Fruit fly (Drosophila melanogaster) whole organism, embryonic: Measurements from ENCODE around the gene CG34454.

Source experiments
- Adf1 ChIP-seq: fragments of 200-800 bp; sonication (Bioruptor generic); IDR thresholded peaks from 2 replicates; pipeline ENCODE4 v1.3.6; 2022; ENCODE audit warnings: missing biosample characterization, missing genetic modification characterization
- Blimp-1 ChIP-seq: fragments of 200-800 bp; sonication (Bioruptor generic); optimal IDR thresholded peaks from 3 replicates; lab custom pipeline; 2018; ENCODE audit warnings: missing biosample characterization, missing genetic modification characterization, mild to moderate bottlenecking, moderate library complexity, missing genetic modification reagents
- CG11504 ChIP-seq: fragments of 200-800 bp; sonication (Bioruptor generic); optimal IDR thresholded peaks from 3 replicates; lab custom pipeline; 2019; ENCODE audit warnings: missing biosample characterization, mild to moderate bottlenecking, missing genetic modification characterization, moderate library complexity
- CG12104 ChIP-seq: fragments of 200-800 bp; sonication (Bioruptor generic); optimal IDR thresholded peaks from 3 replicates; lab custom pipeline; 2016; ENCODE audit warnings: missing biosample characterization, missing genetic modification characterization
- CG15696 ChIP-seq: fragments of 200-800 bp; sonication (Bioruptor generic); optimal IDR thresholded peaks from 2 replicates; lab custom pipeline; 2019; ENCODE audit warnings: missing biosample characterization, mild to moderate bottlenecking, missing genetic modification characterization, moderate library complexity
- CG16863 ChIP-seq: fragments of 200-800 bp; sonication (Bioruptor generic); optimal IDR thresholded peaks from 3 replicates; lab custom pipeline; 2016; ENCODE audit warnings: missing biosample characterization, missing genetic modification characterization
- CG17328 ChIP-seq: fragments of 200-800 bp; sonication (Bioruptor generic); IDR thresholded peaks from 2 replicates; pipeline ENCODE4 v1.3.6; 2022; ENCODE audit warnings: missing biosample characterization, missing genetic modification characterization
- CG17361 ChIP-seq: fragments of 200-800 bp; sonication (Bioruptor generic); IDR thresholded peaks from 3 replicates; pipeline ENCODE4 v1.3.6; 2022; ENCODE audit warnings: missing biosample characterization, missing genetic modification characterization
- CG30431 ChIP-seq: fragments of 200-800 bp; sonication (Bioruptor generic); optimal IDR thresholded peaks from 2 replicates; lab custom pipeline; 2017; ENCODE audit warnings: missing biosample characterization, missing genetic modification characterization
- CG3163 ChIP-seq: fragments of 200-800 bp; sonication (Bioruptor generic); optimal IDR thresholded peaks from 3 replicates; lab custom pipeline; 2016; ENCODE audit warnings: missing biosample characterization, missing genetic modification characterization
- CG3281 ChIP-seq: fragments of 200-800 bp; sonication (Bioruptor generic); optimal IDR thresholded peaks from 3 replicates; lab custom pipeline; 2017; ENCODE audit warnings: missing biosample characterization, mild to moderate bottlenecking, missing genetic modification characterization
- CG3847 ChIP-seq: fragments of 200-800 bp; sonication (Bioruptor generic); IDR thresholded peaks from 2 replicates; pipeline ENCODE4 v1.3.6; 2022; ENCODE audit warnings: missing biosample characterization, missing genetic modification characterization
- CG5180 ChIP-seq: fragments of 200-800 bp; sonication (Bioruptor generic); optimal IDR thresholded peaks from 3 replicates; lab custom pipeline; 2017; ENCODE audit warnings: missing biosample characterization, missing genetic modification characterization, mild to moderate bottlenecking, moderate library complexity, missing genetic modification reagents
- CG5953 ChIP-seq: fragments of 200-800 bp; sonication (Bioruptor generic); IDR thresholded peaks from 2 replicates; pipeline ENCODE4 v1.3.6; 2022; ENCODE audit warnings: missing biosample characterization, missing genetic modification characterization
- CG6254 ChIP-seq: fragments of 200-800 bp; sonication (Bioruptor generic); optimal IDR thresholded peaks from 3 replicates; lab custom pipeline; 2017; ENCODE audit warnings: mild to moderate bottlenecking, missing biosample characterization, missing genetic modification reagents, missing genetic modification characterization
- CG6791 ChIP-seq: fragments of 200-800 bp; sonication (Bioruptor generic); IDR thresholded peaks from 3 replicates; pipeline ENCODE4 v1.3.6; 2022; ENCODE audit warnings: missing biosample characterization, missing genetic modification characterization; ENCODE audit not compliant: partially characterized antibody
- CG6854 ChIP-seq: fragments of 200-800 bp; sonication (Bioruptor generic); optimal IDR thresholded peaks from 3 replicates; lab custom pipeline; 2017; ENCODE audit warnings: missing biosample characterization, mild to moderate bottlenecking, missing genetic modification characterization
- CG7271 ChIP-seq: fragments of 200-800 bp; sonication (Bioruptor generic); optimal IDR thresholded peaks from 2 replicates; lab custom pipeline; 2018; ENCODE audit warnings: missing biosample characterization, mild to moderate bottlenecking, missing genetic modification characterization, moderate library complexity
- CG7372 ChIP-seq: fragments of 200-800 bp; sonication (Bioruptor generic); IDR thresholded peaks from 2 replicates; pipeline ENCODE4 v1.3.6; 2022; ENCODE audit warnings: missing biosample characterization, missing genetic modification characterization
- CG8281 ChIP-seq: fragments of 200-800 bp; sonication (Bioruptor generic); optimal IDR thresholded peaks from 2 replicates; lab custom pipeline; 2018; ENCODE audit warnings: missing biosample characterization, mild to moderate bottlenecking, missing genetic modification characterization, moderate library complexity
- CG9437 ChIP-seq: fragments of 200-800 bp; sonication (Bioruptor generic); optimal IDR thresholded peaks from 2 replicates; lab custom pipeline; 2018; ENCODE audit warnings: missing biosample characterization, mild to moderate bottlenecking, missing genetic modification characterization
- CG9727 ChIP-seq: fragments of 200-800 bp; sonication (Bioruptor generic); optimal IDR thresholded peaks from 3 replicates; lab custom pipeline; 2017; ENCODE audit warnings: missing biosample characterization, mild to moderate bottlenecking, missing genetic modification characterization
- Dad ChIP-seq: fragments of 200-800 bp; sonication (Bioruptor generic); optimal IDR thresholded peaks from 3 replicates; lab custom pipeline; 2016; ENCODE audit warnings: missing biosample characterization, missing genetic modification characterization
- Dek ChIP-seq: fragments of 200-800 bp; sonication (Bioruptor generic); optimal IDR thresholded peaks from 3 replicates; lab custom pipeline; 2019; ENCODE audit warnings: missing biosample characterization, mild to moderate bottlenecking, missing genetic modification characterization, moderate library complexity
- Elba2 ChIP-seq: fragments of 200-800 bp; sonication (Bioruptor generic); optimal IDR thresholded peaks from 3 replicates; lab custom pipeline; 2016; ENCODE audit warnings: missing biosample characterization, missing genetic modification characterization
- Ets65A ChIP-seq: fragments of 200-800 bp; sonication (Bioruptor generic); peaks from one replicate; lab custom pipeline; 2016; ENCODE audit warnings: missing biosample characterization, missing genetic modification characterization
- HLH3B ChIP-seq: fragments of 200-800 bp; sonication (Bioruptor generic); IDR thresholded peaks from 2 replicates; pipeline ENCODE4 v1.3.6; 2022; ENCODE audit warnings: missing biosample characterization, missing genetic modification characterization
- MBD-R2 ChIP-seq: fragments of 200-800 bp; sonication (Bioruptor generic); IDR thresholded peaks from 2 replicates; pipeline ENCODE4 v1.3.6; 2022; ENCODE audit warnings: missing biosample characterization, missing genetic modification characterization
- Max ChIP-seq: fragments of 200-800 bp; sonication (Bioruptor generic); optimal IDR thresholded peaks from 2 replicates; lab custom pipeline; 2016; ENCODE audit warnings: missing biosample characterization, mild to moderate bottlenecking, missing genetic modification characterization
- Meics ChIP-seq: fragments of 200-800 bp; sonication (Bioruptor generic); optimal IDR thresholded peaks from 2 replicates; lab custom pipeline; 2017; ENCODE audit warnings: missing biosample characterization, mild to moderate bottlenecking, missing genetic modification characterization
- Poxn ChIP-seq: fragments of 200-800 bp; sonication (Bioruptor generic); IDR thresholded peaks from 2 replicates; pipeline ENCODE4 v1.3.6; 2022; ENCODE audit warnings: missing biosample characterization, missing genetic modification characterization
- Ravus ChIP-seq: fragments of 200-800 bp; sonication (Bioruptor generic); IDR thresholded peaks from 2 replicates; pipeline ENCODE4 v1.3.6; 2022; ENCODE audit warnings: missing biosample characterization, missing genetic modification characterization
- Sry-β ChIP-seq: fragments of 200-800 bp; sonication (Bioruptor generic); optimal IDR thresholded peaks from 2 replicates; lab custom pipeline; 2018; ENCODE audit warnings: missing biosample characterization, mild to moderate bottlenecking, missing genetic modification characterization, moderate library complexity
- Taf1 ChIP-seq: fragments of 200-800 bp; sonication (Bioruptor generic); IDR thresholded peaks from 2 replicates; pipeline ENCODE4 v1.3.6; 2022; ENCODE audit warnings: missing biosample characterization, missing genetic modification characterization
- br ChIP-seq: fragments of >200 bp; optimal IDR thresholded peaks from 2 replicates; lab custom pipeline; 2017
- da ChIP-seq: fragments of 200-800 bp; sonication (Bioruptor generic); optimal IDR thresholded peaks from 2 replicates; lab custom pipeline; 2016; ENCODE audit warnings: missing biosample characterization, missing genetic modification characterization
- dan ChIP-seq: fragments of 200-800 bp; sonication (Bioruptor generic); IDR thresholded peaks from 2 replicates; pipeline ENCODE4 v1.3.6; 2022; ENCODE audit warnings: missing biosample characterization, missing genetic modification characterization
- dpn ChIP-seq, 2 experiments: fragments of 200-800 bp; sonication (Bioruptor generic); optimal IDR thresholded peaks; 3 replicates each; lab custom pipeline; 2016; ENCODE audit warnings: missing biosample characterization in 2 of 2, missing genetic modification characterization in 2 of 2
- eve ChIP-seq, 2 experiments: fragments of >200 bp; optimal IDR thresholded peaks; 2 replicates each; lab custom pipeline; 2017; ENCODE audit warnings: missing biosample characterization in 2 of 2, missing genetic modification characterization in 2 of 2
- fd102C ChIP-seq: fragments of 200-800 bp; sonication (Bioruptor generic); optimal IDR thresholded peaks from 2 replicates; lab custom pipeline; 2018; ENCODE audit warnings: missing biosample characterization, mild to moderate bottlenecking, missing genetic modification characterization, moderate library complexity
- gfzf ChIP-seq: fragments of 200-800 bp; sonication (Bioruptor generic); optimal IDR thresholded peaks from 2 replicates; lab custom pipeline; 2016; ENCODE audit warnings: missing biosample characterization, mild to moderate bottlenecking, missing genetic modification characterization, moderate library complexity
- jing ChIP-seq: fragments of 200-800 bp; sonication (Bioruptor generic); optimal IDR thresholded peaks from 2 replicates; lab custom pipeline; 2018; ENCODE audit warnings: missing biosample characterization, mild to moderate bottlenecking, missing genetic modification characterization
- phol ChIP-seq: fragments of 200-800 bp; sonication (Bioruptor generic); optimal IDR thresholded peaks from 3 replicates; lab custom pipeline; 2018; ENCODE audit warnings: missing biosample characterization, mild to moderate bottlenecking, missing genetic modification characterization, moderate library complexity
- row ChIP-seq: fragments of 200-800 bp; sonication (Bioruptor generic); IDR thresholded peaks from 3 replicates; pipeline ENCODE4 v1.3.6; 2022; ENCODE audit warnings: missing biosample characterization, missing genetic modification characterization
- scrt ChIP-seq: fragments of 200-800 bp; sonication (Bioruptor generic); optimal IDR thresholded peaks from 2 replicates; lab custom pipeline; 2018; ENCODE audit warnings: missing biosample characterization, mild to moderate bottlenecking, missing genetic modification characterization, moderate library complexity
- stwl ChIP-seq: fragments of 200-800 bp; sonication (Bioruptor generic); optimal IDR thresholded peaks from 3 replicates; lab custom pipeline; 2018; ENCODE audit warnings: missing biosample characterization, mild to moderate bottlenecking, missing genetic modification characterization, moderate library complexity
- trem ChIP-seq: fragments of 200-800 bp; optimal IDR thresholded peaks from 3 replicates; lab custom pipeline; 2019; ENCODE audit warnings: missing biosample characterization, mild to moderate bottlenecking, missing genetic modification characterization, moderate library complexity
- trh ChIP-seq: fragments of 200-800 bp; sonication (Bioruptor generic); optimal IDR thresholded peaks from 2 replicates; lab custom pipeline; 2016; ENCODE audit warnings: missing biosample characterization, missing genetic modification characterization
- wor ChIP-seq: fragments of 200-800 bp; sonication (Bioruptor generic); IDR thresholded peaks from 2 replicates; pipeline ENCODE4 v1.3.6; 2022; ENCODE audit warnings: missing biosample characterization, missing genetic modification characterization

Gene CG34454

DNA sequence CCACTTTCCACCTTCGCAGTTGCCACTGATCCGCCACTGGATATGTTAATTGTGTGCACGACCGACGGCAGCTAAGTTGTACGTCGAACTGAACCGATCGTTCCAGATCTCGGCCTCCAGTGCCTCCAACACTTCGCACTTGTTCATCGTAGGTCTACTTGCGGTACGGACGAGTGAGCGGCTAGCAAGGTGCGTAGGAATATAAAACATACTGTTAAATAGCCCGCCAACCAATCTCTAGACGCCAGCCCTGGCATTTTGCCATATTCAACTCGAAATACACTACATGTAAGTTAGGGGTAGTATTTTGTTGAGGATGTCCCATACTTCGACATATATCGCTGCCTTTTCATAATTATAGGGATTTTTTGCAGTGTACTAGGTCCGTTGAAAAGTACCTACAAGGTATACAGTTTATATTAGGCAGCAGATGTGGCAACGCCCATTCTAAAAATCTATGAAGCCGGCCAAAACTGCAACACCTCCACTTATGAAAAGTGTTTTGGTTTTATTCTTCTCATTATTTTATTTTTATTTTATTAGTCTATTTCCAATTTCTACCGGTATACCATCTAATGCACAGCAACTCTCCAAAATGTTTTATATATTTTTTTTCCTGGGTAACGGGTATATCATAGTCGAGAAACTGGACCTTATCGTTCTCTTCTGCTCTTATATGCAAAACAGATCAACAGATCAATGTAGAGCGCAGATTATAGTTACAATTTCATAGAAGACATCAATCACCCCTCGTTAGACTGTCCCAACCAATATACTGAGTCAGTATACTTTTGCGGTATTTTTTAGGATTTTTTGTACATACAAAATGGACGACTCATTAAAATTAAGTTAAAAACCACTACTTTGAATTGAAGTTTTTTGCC, 8.9 kb downstream of the CG34454 start, which contains the start of the genes pyx and CG33229:
pyx (minus strand) TSS at position 51 of the 884 bp plus-strand sequence.
CG33229 (plus strand) TSS at position 834 of the 884 bp plus-strand sequence.
- TF ChIP-seq CG17328 (GFP tag; lab: Robert Waterston, UW), result peak; percentile 45; the same call in 1 of the 2 replicates
- TF ChIP-seq dan, result 0 out of 2 replicates have a peak, but pooled peaks have one; percentile 14
- peak; percentile 77 for TF ChIP-seq gfzf (GFP tag; lab: Kevin White, UChicago)
- peak; percentile 69 for TF ChIP-seq CG8281
- peak; percentile 90 for TF ChIP-seq CG12104 (GFP tag; lab: Kevin White, UChicago)
- TF ChIP-seq eve (GFP tag; optimal IDR thresholded peaks at IDR 0.05; lab: Kevin White, UChicago), result no peak
- TF ChIP-seq Dad, result peak; percentile 55
- TF ChIP-seq CG9437 (GFP tag; lab: Kevin White, UChicago), result peak; percentile 83
- TF ChIP-seq Taf1 (GFP tag; lab: Robert Waterston, UW), result no peak; the same call in 1 of the 2 replicates
- peak; percentile 69 for TF ChIP-seq CG5953 (GFP tag; lab: Robert Waterston, UW)
- TF ChIP-seq fd102C, result no peak
- peak; percentile 40; the same call in 1 of the 2 replicates for TF ChIP-seq Poxn (GFP tag; lab: Robert Waterston, UW)
- peak; percentile 87 for TF ChIP-seq CG7372
- TF ChIP-seq HLH3B (GFP tag; lab: Robert Waterston, UW), result peak; percentile 77; the same call in 1 of the 2 replicates
- peak; percentile 88 for TF ChIP-seq row
- no peak for TF ChIP-seq Elba2 (GFP tag; lab: Kevin White, UChicago)
- TF ChIP-seq CG16863 (GFP tag; lab: Kevin White, UChicago), result peak; percentile 70
- TF ChIP-seq CG15696, result peak; percentile 78
- peak; percentile 87 for TF ChIP-seq CG11504 (tag; lab: Kevin White, UChicago)
- TF ChIP-seq br (lab: Kevin White, UChicago), result no peak
- peak; percentile 81 for TF ChIP-seq CG3281 (GFP tag; lab: Kevin White, UChicago)
- TF ChIP-seq trem (tag; lab: Kevin White, UChicago), result peak; percentile 33
- peak; percentile 16 for TF ChIP-seq CG3163 (GFP tag; lab: Kevin White, UChicago)
- peak; percentile 90 for TF ChIP-seq phol (tag; lab: Kevin White, UChicago)
- TF ChIP-seq Dek (tag; lab: Kevin White, UChicago), result peak; percentile 92
- TF ChIP-seq CG17361 (GFP tag; lab: Robert Waterston, UW), result peak; percentile 95
- peak; percentile 87 for TF ChIP-seq CG3847 (GFP tag; lab: Robert Waterston, UW)
- peak; percentile 51; the same call in 1 of the 2 replicates for TF ChIP-seq MBD-R2 (GFP tag; lab: Robert Waterston, UW)
- peak; percentile 61 for TF ChIP-seq da (GFP tag; lab: Kevin White, UChicago)
- peak; percentile 68 for TF ChIP-seq wor (GFP tag; lab: Robert Waterston, UW)
- TF ChIP-seq Max (GFP tag; lab: Kevin White, UChicago), result peak; percentile 82
- peak; percentile 33 for TF ChIP-seq CG6254 (GFP tag; lab: Kevin White, UChicago)
- peak; percentile 20 for TF ChIP-seq Ravus (GFP tag; lab: Robert Waterston, UW)
- no peak for TF ChIP-seq CG7271 (tag; lab: Kevin White, UChicago)
- peak; percentile 99 for TF ChIP-seq Ets65A (GFP tag; lab: Kevin White, UChicago)
- no peak for TF ChIP-seq jing
- TF ChIP-seq scrt (GFP tag; lab: Kevin White, UChicago), result peak; percentile 70
- peak; percentile 34; the same call in 1 of the 3 replicates for TF ChIP-seq CG6791
- peak; percentile 59 for TF ChIP-seq trh (GFP tag; lab: Kevin White, UChicago)
- no peak for TF ChIP-seq Blimp-1
- TF ChIP-seq stwl, result peak; percentile 2
- peak; percentile 89 for TF ChIP-seq CG9727
- peak; percentile 73 for TF ChIP-seq CG5180 (GFP tag; lab: Kevin White, UChicago)
- TF ChIP-seq CG6854 (GFP tag; lab: Kevin White, UChicago), result peak; percentile 19
- TF ChIP-seq Meics (GFP tag; lab: Kevin White, UChicago), result peak; percentile 89
- no peak for TF ChIP-seq Adf1 (GFP tag; lab: Robert Waterston, UW)
- peak; percentile 70 for TF ChIP-seq CG30431 (GFP tag; lab: Kevin White, UChicago)
- TF ChIP-seq dpn (GFP tag; optimal IDR thresholded peaks at IDR 0.05; lab: Kevin White, UChicago), result peak; percentile 83 to 90
- TF ChIP-seq Sry-β (GFP tag; lab: Kevin White, UChicago), result no peak
